Worm (Caenorhabditis elegans): ENCODE results near the gene acp-5.

Gene acp-5

ce11 chrX:5839643-5840042 lies 10.4 kb downstream of the acp-5 start, which contains the start of gene dct-11 (continued):
- TF ChIP-seq mdt-29 (GFP tag; IDR thresholded peaks at IDR 0.05) (no peak), zip-2 (tag; optimal IDR thresholded peaks at IDR 0.05) (no peak), vab-7 (GFP tag; IDR thresholded peaks at IDR 0.05) (no peak), rbr-2 (tag; optimal IDR thresholded peaks at IDR 0.05) (no peak), dmd-9 (GFP tag; IDR thresholded peaks at IDR 0.05) (no peak), snpc-4 (tag; optimal IDR thresholded peaks at IDR 0.05) (no peak), mdl-1 (tag; optimal IDR thresholded peaks at IDR 0.05) (no peak), spr-3 (GFP tag; optimal IDR thresholded peaks at IDR 0.05) (no peak), jun-1 (tag; optimal IDR thresholded peaks at IDR 0.05) (no peak), ceh-28 (tag; optimal IDR thresholded peaks at IDR 0.05) (no peak), spr-1 (tag; optimal IDR thresholded peaks at IDR 0.05) (no peak), gei-8 (GFP tag; optimal IDR thresholded peaks at IDR 0.05) (no peak), duxl-1 (tag; optimal IDR thresholded peaks at IDR 0.05; ENCODE audit: poor library complexity) (no peak), nhr-77 (tag; optimal IDR thresholded peaks at IDR 0.05) (no peak), nhr-10 (tag; optimal IDR thresholded peaks at IDR 0.05) (no peak), Y5F2A.4 (GFP tag; optimal IDR thresholded peaks at IDR 0.05) (no peak), mes-2 (tag; optimal IDR thresholded peaks at IDR 0.05; ENCODE audit: poor library complexity, severe bottlenecking) (peak; percentile 32), dmd-6 (GFP tag; IDR thresholded peaks at IDR 0.05) (peak; percentile 88), hlh-11 (tag; optimal IDR thresholded peaks at IDR 0.05) (peak; percentile 72), nhr-102 (tag; optimal IDR thresholded peaks at IDR 0.05) (no peak), Y75B8A.6 (GFP tag; IDR thresholded peaks at IDR 0.05) (no peak), ztf-7 (tag; optimal IDR thresholded peaks at IDR 0.05) (no peak), ama-1 (optimal IDR thresholded peaks at IDR 0.05) (no peak), unc-62 (GFP tag; optimal IDR thresholded peaks at IDR 0.05 in 1 of 2) (no peak), unc-62 (tag; optimal IDR thresholded peaks at IDR 0.05) (no peak)

- TF ChIP-seq ceh-32 (tag; optimal IDR thresholded peaks at IDR 0.05; ENCODE audit: poor library complexity) (peak; percentile 80), mes-2 (tag; optimal IDR thresholded peaks at IDR 0.05; ENCODE audit: poor library complexity, severe bottlenecking) (peak; percentile 96), jun-1 (tag; optimal IDR thresholded peaks at IDR 0.05) (peak; percentile 96), attf-4 (tag; optimal IDR thresholded peaks at IDR 0.05) (peak; percentile 76), mxl-3 (GFP tag; optimal IDR thresholded peaks at IDR 0.05) (peak; percentile 99), arid-1 (GFP tag; conservative IDR thresholded peaks at IDR 0.05) (peak; percentile 94), lin-29 (GFP tag; IDR thresholded peaks at IDR 0.05) (peak; percentile 91), dmd-9 (GFP tag; IDR thresholded peaks at IDR 0.05) (peak; percentile 93), snpc-1.2 (GFP tag; IDR thresholded peaks at IDR 0.05) (0 out of 2 replicates have a peak, but pooled peaks have one; percentile 39), pha-4 (GFP tag; IDR thresholded peaks at IDR 0.05) (peak; percentile 97), pha-4 (tag; optimal IDR thresholded peaks at IDR 0.05) (peak; percentile 72), nhr-11 (tag; optimal IDR thresholded peaks at IDR 0.05) (peak; percentile 100), hlh-30 (tag; optimal IDR thresholded peaks at IDR 0.05; ENCODE audit: insufficient read depth) (peak; percentile 100), ama-1 (optimal IDR thresholded peaks at IDR 0.05) (peak; percentile 87), hmg-1.1 (GFP tag; IDR thresholded peaks at IDR 0.05) (peak; percentile 99), cey-2 (tag; optimal IDR thresholded peaks at IDR 0.05; ENCODE audit: borderline replicate concordance, insufficient read depth) (peak; percentile 90), vab-7 (GFP tag; IDR thresholded peaks at IDR 0.05) (peak; percentile 78), ZK337.2 (GFP tag; IDR thresholded peaks at IDR 0.05) (peak; percentile 54; the same call in 1 of the 2 replicates), fkh-10 (GFP tag; optimal IDR thresholded peaks at IDR 0.05) (peak; percentile 99), mdt-29 (GFP tag; IDR thresholded peaks at IDR 0.05) (peak; percentile 94), nhr-237 (tag; optimal IDR thresholded peaks at IDR 0.05) (peak; percentile 79), mxl-2 (GFP tag; conservative IDR thresholded peaks at IDR 0.05) (peak; percentile 84), lin-1 (GFP tag; IDR thresholded peaks at IDR 0.05) (peak; percentile 98), zfp-3 (GFP tag; conservative IDR thresholded peaks at IDR 0.05) (peak; percentile 95), ztf-11 (tag; optimal IDR thresholded peaks at IDR 0.05) (peak; percentile 69), ceh-20 (GFP tag; IDR thresholded peaks at IDR 0.05) (peak; percentile 98), lin-39 (tag; optimal IDR thresholded peaks at IDR 0.05) (no peak), unc-130 (GFP tag; optimal IDR thresholded peaks at IDR 0.05) (no peak), hif-1 (tag; optimal IDR thresholded peaks at IDR 0.05) (peak; percentile 75 to 96), nhr-102 (tag; optimal IDR thresholded peaks at IDR 0.05) (peak; percentile 97), daf-19 (GFP tag; conservative IDR thresholded peaks at IDR 0.05) (no peak), nhr-77 (tag; optimal IDR thresholded peaks at IDR 0.05) (peak; percentile 99)
Observed at ce11 chrX:5841060-5841642, 11.9 kb downstream of the acp-5 start, which contains the start of gene puf-9. Gene puf-9, plus strand, starts transcription at chrX:5841592.

Measured in whole organism, L4 larva.